6 fruit fly cellular contexts compared by ENCODE assay signal in genomic region chrX:4411405-4411993, dm6.
TF ChIP-seq lines count a peak whose summit lies in the region.

No protein-coding gene starts in this region.

- peak; percentile 37 to 61 for TF ChIP-seq CTCF in S2 (optimal IDR thresholded peaks at IDR 0.05; lab: Kevin White, UChicago)
- no peak for TF ChIP-seq CTCF in whole organism, embryonic (GFP tag; optimal IDR thresholded peaks at IDR 0.05; lab: Kevin White, UChicago)

TF ChIP-seq in whole organism, 6 proteins besides CTCF, POLR2A, EP300 and RAD21:
- TF ChIP-seq usp (GFP tag; optimal IDR thresholded peaks at IDR 0.05; lab: Kevin White, UChicago) = no peak
- peak; percentile 99 for TF ChIP-seq CG8478 (optimal IDR thresholded peaks at IDR 0.05; lab: Kevin White, UChicago)
- TF ChIP-seq Dll (optimal IDR thresholded peaks at IDR 0.05; lab: Kevin White, UChicago) = peak; percentile 51
- TF ChIP-seq pan (optimal IDR thresholded peaks at IDR 0.05; lab: Kevin White, UChicago) = no peak
TF ChIP-seq in whole organism: peak in this region for 2.

TF ChIP-seq in whole organism, adult, 20 proteins besides CTCF, POLR2A, EP300 and RAD21:
- TF ChIP-seq pad (GFP tag; optimal IDR thresholded peaks at IDR 0.05; lab: Kevin White, UChicago) (peak; percentile 86), CG1620 (GFP tag; optimal IDR thresholded peaks at IDR 0.05; lab: Kevin White, UChicago) (no peak), ovo (GFP tag; optimal IDR thresholded peaks at IDR 0.05; lab: Kevin White, UChicago) (peak; percentile 6)

TF ChIP-seq in whole organism, embryonic, 481 proteins besides CTCF, POLR2A, EP300 and RAD21 (continues in another document):
- TF ChIP-seq gsb-n (tag; optimal IDR thresholded peaks at IDR 0.05; lab: Kevin White, UChicago) (peak; percentile 9), sqz (GFP tag; optimal IDR thresholded peaks at IDR 0.05; lab: Kevin White, UChicago) (peak; percentile 87), insv (GFP tag; optimal IDR thresholded peaks at IDR 0.05; lab: Kevin White, UChicago) (peak in 1 of 2 experiments; percentile 55), bbx (GFP tag; IDR thresholded peaks at IDR 0.05; lab: Robert Waterston, UW; ENCODE audit: partially characterized antibody) (peak; percentile 46; the same call in 1 of the 2 replicates), ems (GFP tag; optimal IDR thresholded peaks at IDR 0.05; lab: Kevin White, UChicago) (no peak), Six4 (GFP tag; optimal IDR thresholded peaks at IDR 0.05; lab: Kevin White, UChicago) (no peak), CG15479 (GFP tag; optimal IDR thresholded peaks at IDR 0.05; lab: Kevin White, UChicago) (peak; percentile 42), CoRest (tag; optimal IDR thresholded peaks at IDR 0.05; lab: Kevin White, UChicago) (peak; percentile 70), Hmx (GFP tag; optimal IDR thresholded peaks at IDR 0.05; lab: Kevin White, UChicago) (no peak), cg (GFP tag; optimal IDR thresholded peaks at IDR 0.05; lab: Kevin White, UChicago) (peak; percentile 98), Ada2b (GFP tag; IDR thresholded peaks at IDR 0.05; lab: Robert Waterston, UW) (no peak), z (GFP tag; IDR thresholded peaks at IDR 0.05; lab: Robert Waterston, UW) (peak; percentile 99), CG6791 (GFP tag; IDR thresholded peaks at IDR 0.05; lab: Robert Waterston, UW; ENCODE audit: partially characterized antibody) (peak; percentile 36; the same call in 1 of the 3 replicates), Fer3 (tag; optimal IDR thresholded peaks at IDR 0.05; lab: Kevin White, UChicago) (no peak), CG6813 (GFP tag; optimal IDR thresholded peaks at IDR 0.05; lab: Kevin White, UChicago) (no peak), p53 (GFP tag; optimal IDR thresholded peaks at IDR 0.05; lab: Kevin White, UChicago) (no peak), CG14965 (GFP tag; optimal IDR thresholded peaks at IDR 0.05; lab: Kevin White, UChicago; ENCODE audit: borderline replicate concordance) (no peak), twi (tag; optimal IDR thresholded peaks at IDR 0.05; lab: Kevin White, UChicago) (peak; percentile 46), Bdp1 (GFP tag; optimal IDR thresholded peaks at IDR 0.05; lab: Kevin White, UChicago) (no peak), HmgD (GFP tag; optimal IDR thresholded peaks at IDR 0.05; lab: Kevin White, UChicago) (peak; percentile 62), Opbp (GFP tag; IDR thresholded peaks at IDR 0.05; lab: Robert Waterston, UW; ENCODE audit: partially characterized antibody) (peak; percentile 69; the same call in 1 of the 3 replicates), seq (GFP tag; IDR thresholded peaks at IDR 0.05; lab: Robert Waterston, UW) (peak; percentile 67; the same call in 1 of the 2 replicates), CG7556 (GFP tag; optimal IDR thresholded peaks at IDR 0.05; lab: Kevin White, UChicago) (no peak), Scr (GFP tag; IDR thresholded peaks at IDR 0.05; lab: Robert Waterston, UW; ENCODE audit: partially characterized antibody) (peak; percentile 35), CG17829 (tag; optimal IDR thresholded peaks at IDR 0.05; lab: Kevin White, UChicago) (peak; percentile 19)

TF ChIP-seq in whole organism, prepupa, 60 proteins besides CTCF, POLR2A, EP300 and RAD21 (continues in another document):
- TF ChIP-seq CG4318 (GFP tag; optimal IDR thresholded peaks at IDR 0.05; lab: Kevin White, UChicago) = no peak
- no peak for TF ChIP-seq fd85E (GFP tag; optimal IDR thresholded peaks at IDR 0.05; lab: Kevin White, UChicago)
- TF ChIP-seq CG32006 (GFP tag; optimal IDR thresholded peaks at IDR 0.05; lab: Kevin White, UChicago) = no peak
- TF ChIP-seq lz (GFP tag; optimal IDR thresholded peaks at IDR 0.05; lab: Kevin White, UChicago) = no peak
- TF ChIP-seq fd59A (GFP tag; optimal IDR thresholded peaks at IDR 0.05; lab: Kevin White, UChicago) = no peak
- no peak for TF ChIP-seq CG8119 (GFP tag; IDR thresholded peaks at IDR 0.05; lab: Robert Waterston, UW)
- no peak for TF ChIP-seq achi (GFP tag; optimal IDR thresholded peaks at IDR 0.05; lab: Kevin White, UChicago)
- TF ChIP-seq Eip78C (GFP tag; lab: Kevin White, UChicago) = peak; percentile 43
- TF ChIP-seq Hr4 (GFP tag; optimal IDR thresholded peaks at IDR 0.05; lab: Kevin White, UChicago) = no peak
- no peak for TF ChIP-seq vri (GFP tag; optimal IDR thresholded peaks at IDR 0.05; lab: Kevin White, UChicago)
- no peak for TF ChIP-seq CG10631 (GFP tag; optimal IDR thresholded peaks at IDR 0.05; lab: Kevin White, UChicago)
- no peak for TF ChIP-seq Hr39 (GFP tag; optimal IDR thresholded peaks at IDR 0.05; lab: Kevin White, UChicago)
- no peak for TF ChIP-seq CG3032 (tag; optimal IDR thresholded peaks at IDR 0.05; lab: Kevin White, UChicago)
- TF ChIP-seq cyc (GFP tag; optimal IDR thresholded peaks at IDR 0.05; lab: Kevin White, UChicago) = no peak
- no peak for TF ChIP-seq OdsH (GFP tag; optimal IDR thresholded peaks at IDR 0.05; lab: Kevin White, UChicago)
- TF ChIP-seq pdm3 (GFP tag; optimal IDR thresholded peaks at IDR 0.05; lab: Kevin White, UChicago) = no peak
- TF ChIP-seq CG6276 (GFP tag; optimal IDR thresholded peaks at IDR 0.05; lab: Kevin White, UChicago) = no peak
- TF ChIP-seq CG9139 (GFP tag; optimal IDR thresholded peaks at IDR 0.05; lab: Kevin White, UChicago) = no peak
- no peak for TF ChIP-seq svp (GFP tag; lab: Kevin White, UChicago)
- no peak for TF ChIP-seq CG6163 (GFP tag; IDR thresholded peaks at IDR 0.05; lab: Robert Waterston, UW)
- no peak for TF ChIP-seq CG11294 (GFP tag; IDR thresholded peaks at IDR 0.05; lab: Robert Waterston, UW)
- no peak for TF ChIP-seq CG11902 (GFP tag; optimal IDR thresholded peaks at IDR 0.05; lab: Kevin White, UChicago)
- TF ChIP-seq net (GFP tag; optimal IDR thresholded peaks at IDR 0.05; lab: Kevin White, UChicago) = no peak
- TF ChIP-seq Blimp-1 (GFP tag; optimal IDR thresholded peaks at IDR 0.05; lab: Kevin White, UChicago) = peak; percentile 51
- no peak for TF ChIP-seq eg (GFP tag; IDR thresholded peaks at IDR 0.05; lab: Robert Waterston, UW)
- TF ChIP-seq acj6 (GFP tag; optimal IDR thresholded peaks at IDR 0.05; lab: Kevin White, UChicago) = no peak
- no peak for TF ChIP-seq CG15336 (GFP tag; IDR thresholded peaks at IDR 0.05; lab: Robert Waterston, UW)
- no peak for TF ChIP-seq Lpt (GFP tag; optimal IDR thresholded peaks at IDR 0.05; lab: Kevin White, UChicago)
- TF ChIP-seq Sox102F (GFP tag; optimal IDR thresholded peaks at IDR 0.05; lab: Kevin White, UChicago) = no peak
- no peak for TF ChIP-seq Ets21C (GFP tag; optimal IDR thresholded peaks at IDR 0.05; lab: Kevin White, UChicago)
- peak in 1 of 2 experiments; percentile 51 for TF ChIP-seq ss (GFP tag; optimal IDR thresholded peaks at IDR 0.05; lab: Kevin White, UChicago)
- TF ChIP-seq Sox15 (GFP tag; optimal IDR thresholded peaks at IDR 0.05; lab: Kevin White, UChicago) = no peak
- no peak for TF ChIP-seq CG34406 (GFP tag; optimal IDR thresholded peaks at IDR 0.05; lab: Kevin White, UChicago)

TF ChIP-seq in whole organism, wandering third instar larva, 38 proteins besides CTCF, POLR2A, EP300 and RAD21:
- TF ChIP-seq OdsH (GFP tag; optimal IDR thresholded peaks at IDR 0.05; lab: Kevin White, UChicago) (no peak), Hnf4 (GFP tag; optimal IDR thresholded peaks at IDR 0.05; lab: Kevin White, UChicago) (no peak), Hr83 (GFP tag; optimal IDR thresholded peaks at IDR 0.05; lab: Kevin White, UChicago; ENCODE audit: poor library complexity, severe bottlenecking) (no peak), psq (GFP tag; optimal IDR thresholded peaks at IDR 0.05; lab: Kevin White, UChicago) (peak; percentile 24), lola (GFP tag; optimal IDR thresholded peaks at IDR 0.05; lab: Kevin White, UChicago) (no peak), Vsx2 (GFP tag; optimal IDR thresholded peaks at IDR 0.05; lab: Kevin White, UChicago; ENCODE audit: partially characterized antibody) (peak; percentile 41), Dif (GFP tag; optimal IDR thresholded peaks at IDR 0.05; lab: Kevin White, UChicago; ENCODE audit: partially characterized antibody) (peak; percentile 11), N (GFP tag; optimal IDR thresholded peaks at IDR 0.05; lab: Kevin White, UChicago) (peak; percentile 4), sage (GFP tag; optimal IDR thresholded peaks at IDR 0.05; lab: Kevin White, UChicago) (no peak), GATAd (GFP tag; optimal IDR thresholded peaks at IDR 0.05; lab: Kevin White, UChicago) (no peak)
